Worm (Caenorhabditis elegans): ENCODE measurements around the gene clh-6.

ce11 chrV:12103920-12104319, 40.8 kb upstream of the clh-6 start, which contains the start of gene nhr-153:
- TF ChIP-seq nhr-28 (tag; optimal IDR thresholded peaks at IDR 0.05) (no peak), skn-1 (tag; optimal IDR thresholded peaks at IDR 0.05) (no peak), zag-1 (tag; optimal IDR thresholded peaks at IDR 0.05) (no peak), tbx-2 (tag; optimal IDR thresholded peaks at IDR 0.05) (no peak), nhr-76 (tag; optimal IDR thresholded peaks at IDR 0.05) (no peak), R02D3.7 (tag; optimal IDR thresholded peaks at IDR 0.05) (no peak), nhr-237 (tag; optimal IDR thresholded peaks at IDR 0.05) (no peak), snpc-4 (tag; optimal IDR thresholded peaks at IDR 0.05) (no peak), nhr-67 (tag; optimal IDR thresholded peaks at IDR 0.05) (no peak), nfya-1 (tag; optimal IDR thresholded peaks at IDR 0.05; ENCODE audit: insufficient read depth) (no peak), mdl-1 (tag; optimal IDR thresholded peaks at IDR 0.05) (no peak), nhr-12 (tag; optimal IDR thresholded peaks at IDR 0.05) (no peak)

Data from whole organism, L3 larva.